Worm (Caenorhabditis elegans): ENCODE results near the gene slc-36.5.
A peak's percentile ranks its signal among the peaks of the same experiment; 100 is the strongest.

Gene slc-36.5

DNA sequence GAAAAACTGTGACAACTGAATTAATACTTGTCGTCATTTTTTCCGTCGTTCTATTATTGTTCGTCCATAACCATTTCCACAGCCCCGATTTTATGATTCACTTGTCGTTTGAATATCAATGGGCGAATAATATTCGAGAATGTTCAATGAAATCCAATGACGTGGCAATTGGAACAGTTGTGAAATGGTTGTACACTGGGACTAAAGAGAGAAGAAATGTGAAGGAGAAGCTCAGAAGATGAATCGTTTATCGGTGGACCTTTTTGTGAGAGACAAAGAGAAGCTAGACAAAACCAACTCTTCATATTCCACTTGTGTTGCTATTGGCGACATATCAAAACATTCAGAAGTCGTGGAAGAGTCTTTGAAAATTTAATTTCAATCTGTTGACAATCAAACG is 6.1 kb downstream of the slc-36.5 start, which contains the start of gene clhm-1:
TSS of gene clhm-1 (minus strand) at position 207 of the 400 bp plus-strand sequence.
- TF ChIP-seq egl-5 (tag; optimal IDR thresholded peaks at IDR 0.05) (no peak), nhr-67 (tag; optimal IDR thresholded peaks at IDR 0.05) (no peak), R02D3.7 (tag; optimal IDR thresholded peaks at IDR 0.05) (no peak), nfya-1 (tag; optimal IDR thresholded peaks at IDR 0.05; ENCODE audit: insufficient read depth) (peak; percentile 17)

DNA sequence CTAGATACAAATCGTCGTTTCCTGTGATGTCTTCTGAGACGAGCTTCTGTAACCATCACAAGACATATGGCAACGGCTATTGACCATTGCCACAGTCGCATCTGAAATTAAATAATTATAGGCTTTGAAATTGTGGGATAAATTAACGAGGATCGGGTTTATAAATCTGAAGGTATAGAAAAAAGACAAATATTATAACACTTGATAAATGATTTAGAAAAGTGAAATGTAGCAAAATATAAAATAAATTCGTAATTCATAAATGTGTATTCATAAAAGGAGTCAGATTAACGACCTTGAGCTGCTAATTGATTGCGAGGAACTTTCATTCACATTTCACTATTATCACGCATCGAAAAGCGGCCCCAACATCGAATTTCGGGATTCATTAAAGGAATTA is 13.2 kb downstream of the slc-36.5 start, which contains the start of gene aff-1:
TSS of gene aff-1 (minus strand) at position 101 of the 400 bp plus-strand sequence.
- TF ChIP-seq nhr-25 (tag; optimal IDR thresholded peaks at IDR 0.05) (no peak), unc-39 (tag; optimal IDR thresholded peaks at IDR 0.05) (no peak), egl-27 (tag; optimal IDR thresholded peaks at IDR 0.05) (no peak), ZK546.5 (tag; optimal IDR thresholded peaks at IDR 0.05) (no peak), aly-2 (tag; optimal IDR thresholded peaks at IDR 0.05) (no peak), hmg-11 (tag; optimal IDR thresholded peaks at IDR 0.05) (no peak), nhr-67 (tag; optimal IDR thresholded peaks at IDR 0.05) (no peak), fkh-2 (tag; optimal IDR thresholded peaks at IDR 0.05) (no peak), fos-1 (tag; optimal IDR thresholded peaks at IDR 0.05) (no peak), nhr-28 (tag; optimal IDR thresholded peaks at IDR 0.05) (no peak), skn-1 (tag; optimal IDR thresholded peaks at IDR 0.05) (no peak)

DNA sequence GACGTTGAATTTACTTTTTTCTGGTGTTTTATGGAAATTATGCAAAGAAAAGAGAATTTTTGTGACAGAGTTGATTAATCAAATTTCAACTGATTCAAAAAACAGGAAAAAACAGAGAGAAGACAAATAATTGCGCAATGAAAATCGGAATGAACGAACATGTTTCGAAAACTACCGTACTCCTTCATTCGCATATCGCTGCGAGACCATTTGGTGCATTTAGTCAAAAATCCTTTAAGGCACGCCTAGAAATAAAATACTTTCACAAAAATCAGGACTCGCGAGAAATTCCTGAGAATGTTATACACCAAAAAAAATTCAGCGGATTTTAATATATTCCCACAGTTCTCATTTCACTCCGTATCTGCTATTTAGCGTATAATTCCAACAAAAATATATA is 16.8 kb downstream of the slc-36.5 start:
- TF ChIP-seq lin-39 (tag; optimal IDR thresholded peaks at IDR 0.05) (no peak), elt-1 (tag; optimal IDR thresholded peaks at IDR 0.05) (no peak), fos-1 (tag; optimal IDR thresholded peaks at IDR 0.05) (no peak), egl-27 (tag; optimal IDR thresholded peaks at IDR 0.05) (no peak)

DNA sequence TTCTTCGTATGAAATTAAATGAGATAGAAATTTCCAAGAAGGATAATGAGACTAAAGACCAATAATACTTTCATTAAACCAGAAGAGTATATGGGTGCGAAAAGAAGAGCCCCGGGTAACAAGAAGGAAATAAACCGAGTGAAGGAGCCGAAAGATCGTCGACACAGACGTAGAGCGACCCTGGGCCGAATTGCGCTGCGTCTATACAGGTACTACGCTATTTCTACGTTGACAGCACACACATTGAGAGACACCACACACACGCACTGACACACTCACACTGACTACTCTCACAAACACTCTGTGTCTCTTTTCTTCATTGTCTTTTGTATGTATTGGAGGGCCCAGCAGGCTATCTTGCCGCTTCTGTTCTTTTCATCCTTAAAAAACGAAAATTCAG is 18.0 kb downstream of the slc-36.5 start:
- TF ChIP-seq jun-1 (tag; optimal IDR thresholded peaks at IDR 0.05) (no peak), ceh-16 (tag; optimal IDR thresholded peaks at IDR 0.05) (no peak), ama-1 (optimal IDR thresholded peaks at IDR 0.05) (no peak), nfya-1 (tag; optimal IDR thresholded peaks at IDR 0.05; ENCODE audit: insufficient read depth) (peak; percentile 43), hmg-11 (tag; optimal IDR thresholded peaks at IDR 0.05) (peak; percentile 83), ztf-4 (tag; optimal IDR thresholded peaks at IDR 0.05) (no peak), lin-39 (tag; optimal IDR thresholded peaks at IDR 0.05) (peak; percentile 17), pha-4 (tag; optimal IDR thresholded peaks at IDR 0.05) (peak; percentile 66), zag-1 (tag; optimal IDR thresholded peaks at IDR 0.05) (no peak), skn-1 (tag; optimal IDR thresholded peaks at IDR 0.05) (no peak), eor-1 (tag; optimal IDR thresholded peaks at IDR 0.05) (no peak), egl-27 (tag; optimal IDR thresholded peaks at IDR 0.05) (no peak), elt-3 (tag; optimal IDR thresholded peaks at IDR 0.05) (no peak), ceh-9 (tag; optimal IDR thresholded peaks at IDR 0.05) (no peak), ceh-28 (tag; optimal IDR thresholded peaks at IDR 0.05) (no peak), lsy-12 (tag; optimal IDR thresholded peaks at IDR 0.05) (no peak), nhr-12 (tag; optimal IDR thresholded peaks at IDR 0.05) (no peak), sea-2 (GFP tag; optimal IDR thresholded peaks at IDR 0.05) (no peak), aly-2 (tag; optimal IDR thresholded peaks at IDR 0.05) (no peak), egl-5 (tag; optimal IDR thresholded peaks at IDR 0.05) (peak; percentile 73), fos-1 (tag; optimal IDR thresholded peaks at IDR 0.05) (no peak), unc-39 (tag; optimal IDR thresholded peaks at IDR 0.05) (no peak), nhr-25 (tag; optimal IDR thresholded peaks at IDR 0.05) (no peak), lin-15B (tag; optimal IDR thresholded peaks at IDR 0.05) (peak; percentile 8), ceh-82 (tag; optimal IDR thresholded peaks at IDR 0.05) (no peak), mdl-1 (tag; optimal IDR thresholded peaks at IDR 0.05) (no peak), nhr-11 (tag; optimal IDR thresholded peaks at IDR 0.05) (no peak), nhr-76 (tag; optimal IDR thresholded peaks at IDR 0.05) (no peak), ztf-11 (tag; optimal IDR thresholded peaks at IDR 0.05) (no peak), fkh-2 (tag; optimal IDR thresholded peaks at IDR 0.05) (no peak), snpc-4 (tag; optimal IDR thresholded peaks at IDR 0.05) (peak; percentile 53), ZK546.5 (tag; optimal IDR thresholded peaks at IDR 0.05) (no peak), elt-2 (tag; optimal IDR thresholded peaks at IDR 0.05) (peak; percentile 32), unc-62 (GFP tag; optimal IDR thresholded peaks at IDR 0.05) (peak; percentile 10), fkh-10 (GFP tag; optimal IDR thresholded peaks at IDR 0.05) (no peak), nhr-237 (tag; optimal IDR thresholded peaks at IDR 0.05) (no peak), daf-12 (tag; optimal IDR thresholded peaks at IDR 0.05) (no peak), pqm-1 (tag; optimal IDR thresholded peaks at IDR 0.05) (no peak), elt-1 (tag; optimal IDR thresholded peaks at IDR 0.05) (no peak), nhr-28 (tag; optimal IDR thresholded peaks at IDR 0.05) (no peak), R02D3.7 (tag; optimal IDR thresholded peaks at IDR 0.05) (no peak), nhr-23 (tag; optimal IDR thresholded peaks at IDR 0.05) (no peak), nhr-67 (tag; optimal IDR thresholded peaks at IDR 0.05) (no peak), tbx-2 (tag; optimal IDR thresholded peaks at IDR 0.05) (no peak), mml-1 (tag; optimal IDR thresholded peaks at IDR 0.05) (no peak), nhr-43 (tag; optimal IDR thresholded peaks at IDR 0.05; ENCODE audit: poor library complexity, severe bottlenecking) (no peak)

Data from whole organism, L3 larva.